Worm (Caenorhabditis elegans) whole organism, midembryonic: Measurements from ENCODE around the gene F17H10.4.

Experiments used
- flt-1 ChIP-seq: fragments of 200-800 bp; sonication (Bioruptor generic); IDR thresholded peaks from 2 replicates; pipeline ENCODE4 v1.3.6; 2022; ENCODE audit warnings: missing genetic modification characterization, missing compliant biosample characterization
- klf-2 ChIP-seq: fragments of 200-800 bp; sonication (Bioruptor generic); conservative IDR thresholded peaks from 2 replicates; pipeline ENCODE4 v1.3.6; 2022; ENCODE audit warnings: missing genetic modification reagents, missing genetic modification characterization, missing compliant biosample characterization
- ztf-23 ChIP-seq: fragments of 200-800 bp; sonication (Bioruptor generic); IDR thresholded peaks from 2 replicates; pipeline ENCODE4 v1.3.6; 2022; ENCODE audit warnings: missing genetic modification reagents, missing genetic modification characterization, missing compliant biosample characterization
- ztf-29 ChIP-seq: fragments of 200-800 bp; sonication (Bioruptor generic); IDR thresholded peaks from 2 replicates; pipeline ENCODE4 v1.3.6; 2022; ENCODE audit warnings: missing genetic modification reagents, missing genetic modification characterization, missing compliant biosample characterization

ce11 chrX:13139493-13139892, 13.2 kb upstream of the F17H10.4 start, which contains the start of gene ttr-34:
- TF ChIP-seq flt-1 (GFP tag; lab: Robert Waterston, UW), result no peak
- no peak for TF ChIP-seq ztf-23 (GFP tag; lab: Robert Waterston, UW)
- no peak for TF ChIP-seq ztf-29 (GFP tag; lab: Robert Waterston, UW)
- TF ChIP-seq klf-2, result no peak
